Worm (Caenorhabditis elegans): Measurements from ENCODE around the gene str-67.

str-67 gene

DNA sequence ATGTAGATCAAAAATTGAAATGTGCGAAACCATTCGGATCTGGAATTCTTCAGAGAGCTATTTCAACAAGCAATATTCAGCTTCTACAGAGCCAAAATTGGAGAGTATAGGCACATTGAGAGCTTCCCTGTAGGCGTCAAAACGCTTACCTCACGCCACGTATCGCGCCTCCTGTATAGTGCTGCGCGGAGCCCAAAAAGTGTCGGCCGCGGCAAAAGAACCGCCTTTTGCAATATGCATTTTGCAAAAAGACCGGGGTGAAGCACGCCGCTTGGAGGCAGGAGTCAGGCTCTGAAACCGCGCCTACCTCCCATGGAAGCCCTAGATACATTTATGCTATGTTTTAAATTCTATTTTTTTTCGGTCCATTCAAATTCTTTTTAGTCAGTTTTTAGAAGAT, 12.7 kb downstream of the str-67 start:
- no peak for TF ChIP-seq W03F9.2 (tag; optimal IDR thresholded peaks at IDR 0.05)
- TF ChIP-seq him-1 (tag; optimal IDR thresholded peaks at IDR 0.05): no peak
- no peak for TF ChIP-seq dao-5 (tag; optimal IDR thresholded peaks at IDR 0.05)

- TF ChIP-seq dao-5 (tag; optimal IDR thresholded peaks at IDR 0.05) (no peak), him-1 (tag; optimal IDR thresholded peaks at IDR 0.05) (no peak), W03F9.2 (tag; optimal IDR thresholded peaks at IDR 0.05) (no peak)
These were observed 15.1 kb downstream of the str-67 start for ce11 chrV:1049334-1049733.

- no peak for TF ChIP-seq dao-5 (tag; optimal IDR thresholded peaks at IDR 0.05)
- TF ChIP-seq W03F9.2 (tag; optimal IDR thresholded peaks at IDR 0.05): no peak
These were observed 15.9 kb downstream of the str-67 start, which contains the start of gene nra-4 for ce11 chrV:1048482-1048881. nra-4 (minus strand) TSS chrV:1048582.

ce11 chrV:1047251-1047650, 17.1 kb downstream of the str-67 start:
- TF ChIP-seq dao-5 (tag; optimal IDR thresholded peaks at IDR 0.05) (no peak), him-1 (tag; optimal IDR thresholded peaks at IDR 0.05) (no peak), W03F9.2 (tag; optimal IDR thresholded peaks at IDR 0.05) (no peak)

DNA sequence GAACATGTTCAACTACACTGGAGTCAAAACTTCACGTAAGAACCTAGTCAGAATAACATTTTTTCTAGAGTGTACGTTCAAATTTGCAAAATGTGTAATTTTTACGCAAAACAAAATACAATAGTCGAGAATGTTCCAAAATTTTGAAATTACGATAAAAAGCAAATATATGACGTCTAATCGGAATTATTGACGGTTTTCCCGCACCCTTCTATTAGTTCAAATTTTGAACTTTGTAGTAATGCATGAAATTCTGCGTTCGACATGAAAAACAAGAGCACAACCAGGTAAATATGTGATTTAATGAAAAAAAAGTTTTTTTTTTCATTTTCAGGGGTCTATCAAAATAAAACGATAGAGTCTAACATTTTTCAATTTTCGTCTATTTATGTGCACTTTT, 26.3 kb downstream of the str-67 start:
- TF ChIP-seq dao-5 (tag; optimal IDR thresholded peaks at IDR 0.05) (no peak), him-1 (tag; optimal IDR thresholded peaks at IDR 0.05) (no peak), W03F9.2 (tag; optimal IDR thresholded peaks at IDR 0.05) (no peak)

DNA sequence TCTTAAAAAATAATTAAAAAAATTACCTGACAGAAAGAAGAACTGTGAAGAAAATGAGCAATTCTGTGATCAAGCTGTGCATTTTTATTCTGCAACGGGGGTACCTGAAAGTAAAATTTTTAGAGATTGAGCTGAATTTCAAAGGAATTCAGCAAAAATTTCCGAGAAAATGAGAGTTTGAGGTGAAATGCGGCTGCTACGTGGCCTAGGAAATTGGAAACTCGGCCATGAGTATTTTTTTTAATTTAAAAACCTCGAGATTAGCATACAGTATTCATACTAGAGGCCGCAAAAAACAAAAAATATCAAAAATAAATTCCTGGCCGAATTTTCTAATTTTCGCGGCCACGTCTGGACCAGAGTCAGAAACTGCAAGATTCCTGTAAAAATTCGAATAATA, 31.1 kb downstream of the str-67 start, which contains the start of gene flp-34:
Gene flp-34, minus strand, starts transcription at position 101 of the 400 bp plus-strand sequence.
- TF ChIP-seq him-1 (tag; optimal IDR thresholded peaks at IDR 0.05): no peak
- TF ChIP-seq dao-5 (tag; optimal IDR thresholded peaks at IDR 0.05): no peak
- TF ChIP-seq W03F9.2 (tag; optimal IDR thresholded peaks at IDR 0.05): no peak

ce11 chrV:1027044-1027443, 37.3 kb downstream of the str-67 start, which contains the start of gene R09A1.3:
R09A1.3 (minus strand) TSS chrV:1027074.
- TF ChIP-seq W03F9.2 (tag; optimal IDR thresholded peaks at IDR 0.05) (no peak), him-1 (tag; optimal IDR thresholded peaks at IDR 0.05) (no peak), dao-5 (tag; optimal IDR thresholded peaks at IDR 0.05) (no peak)

ce11 chrV:1023367-1023766, 41.0 kb downstream of the str-67 start, which contains the start of gene pei-2:
pei-2 (minus strand) TSS chrV:1023467.
- TF ChIP-seq W03F9.2 (tag; optimal IDR thresholded peaks at IDR 0.05): no peak

ce11 chrV:1021456-1021855, 42.9 kb downstream of the str-67 start:
- no peak for TF ChIP-seq him-1 (tag; optimal IDR thresholded peaks at IDR 0.05)
- TF ChIP-seq W03F9.2 (tag; optimal IDR thresholded peaks at IDR 0.05): no peak
- no peak for TF ChIP-seq dao-5 (tag; optimal IDR thresholded peaks at IDR 0.05)

ce11 chrV:1017196-1017595, 47.2 kb downstream of the str-67 start:
- TF ChIP-seq W03F9.2 (tag; optimal IDR thresholded peaks at IDR 0.05) (no peak), him-1 (tag; optimal IDR thresholded peaks at IDR 0.05) (no peak), dao-5 (tag; optimal IDR thresholded peaks at IDR 0.05) (no peak)

DNA sequence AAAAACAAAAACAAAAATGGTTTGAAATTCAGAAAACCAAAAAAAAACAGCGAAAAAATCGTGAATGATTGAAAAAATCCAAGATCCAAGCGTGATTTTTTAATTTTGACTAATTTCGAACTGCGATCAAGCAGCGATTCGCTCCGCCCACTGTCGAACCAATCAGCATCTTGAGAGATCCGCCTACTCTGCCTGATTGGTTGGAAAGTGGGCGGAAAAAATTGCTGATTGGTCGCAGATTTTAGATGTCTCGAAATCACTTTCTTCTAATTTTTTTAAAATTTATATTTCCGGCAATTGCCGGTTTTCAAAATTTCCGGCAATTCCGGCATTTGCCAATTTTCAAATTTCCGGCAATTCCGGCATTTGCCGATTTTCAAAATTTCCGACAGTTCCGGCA, 49.2 kb downstream of the str-67 start:
- TF ChIP-seq W03F9.2 (tag; optimal IDR thresholded peaks at IDR 0.05) (no peak), him-1 (tag; optimal IDR thresholded peaks at IDR 0.05) (no peak)

DNA sequence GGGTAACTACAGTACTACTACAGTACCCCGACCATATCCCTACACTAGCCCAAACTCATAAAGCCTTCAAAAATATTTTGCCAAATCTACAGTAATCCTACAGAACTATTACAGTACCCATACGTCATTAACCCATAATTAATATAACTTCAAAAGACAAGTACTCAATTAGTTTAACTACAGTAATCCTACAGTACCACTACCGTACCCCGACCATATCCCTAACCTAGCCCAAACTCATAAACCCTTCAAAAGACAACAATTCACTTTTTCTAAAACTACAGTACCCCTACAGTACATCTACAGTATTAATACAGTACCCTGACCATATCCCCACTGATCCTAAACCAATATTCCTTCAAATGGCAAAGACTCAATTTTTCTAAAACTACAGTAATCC, 50.8 kb downstream of the str-67 start:
- TF ChIP-seq dao-5 (tag; optimal IDR thresholded peaks at IDR 0.05) (no peak), him-1 (tag; optimal IDR thresholded peaks at IDR 0.05) (no peak), W03F9.2 (tag; optimal IDR thresholded peaks at IDR 0.05) (no peak)

Data from whole organism, L4/young adult.